Worm (Caenorhabditis elegans): ENCODE data around the gene C39D10.11.

DNA sequence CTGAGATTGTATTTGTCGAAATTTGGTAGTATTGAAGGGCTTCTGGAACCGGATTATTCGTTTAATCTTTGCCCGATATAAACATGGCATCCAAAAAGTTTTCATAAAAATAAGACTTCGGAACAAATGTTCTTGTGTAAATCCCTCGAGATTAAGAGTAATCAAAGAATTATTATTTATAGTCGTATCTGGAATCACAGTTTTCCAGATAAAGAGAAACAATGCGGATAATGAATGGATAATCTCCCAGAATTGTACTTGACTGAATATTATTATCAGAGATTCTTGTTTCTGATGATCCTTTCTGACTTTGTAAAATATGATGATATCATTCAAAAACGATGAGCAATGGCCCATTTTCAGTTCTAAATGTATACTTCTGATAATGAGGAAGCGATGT lies 18.1 kb downstream of the C39D10.11 start:
- TF ChIP-seq nhr-237 (tag; optimal IDR thresholded peaks at IDR 0.05), result no peak
- TF ChIP-seq nhr-77 (tag; optimal IDR thresholded peaks at IDR 0.05), result no peak
- TF ChIP-seq unc-62 (GFP tag; optimal IDR thresholded peaks at IDR 0.05), result no peak
- no peak for TF ChIP-seq egl-5 (tag; optimal IDR thresholded peaks at IDR 0.05)
- no peak for TF ChIP-seq nhr-12 (tag; optimal IDR thresholded peaks at IDR 0.05)
- no peak for TF ChIP-seq pqm-1 (tag; optimal IDR thresholded peaks at IDR 0.05)

Data from whole organism, L3 larva.